Fruit fly (Drosophila melanogaster) whole organism, adult: ENCODE measurements around the gene CG8750.

Experiments used
- CG11617 ChIP-seq: fragments of 200-800 bp; sonication (Bioruptor generic); optimal IDR thresholded peaks from 2 replicates; lab custom pipeline; 2017; ENCODE audit warnings: mild to moderate bottlenecking, missing biosample characterization, missing genetic modification reagents, missing genetic modification characterization
- CG12768 ChIP-seq: fragments of 200-800 bp; sonication (Bioruptor generic); optimal IDR thresholded peaks from 2 replicates; lab custom pipeline; 2017; ENCODE audit warnings: missing biosample characterization, missing genetic modification characterization, mild to moderate bottlenecking, moderate library complexity, missing genetic modification reagents
- CG14711 ChIP-seq: fragments of 200-800 bp; sonication (Bioruptor generic); optimal IDR thresholded peaks from 2 replicates; lab custom pipeline; 2018; ENCODE audit warnings: missing biosample characterization, mild to moderate bottlenecking, missing genetic modification characterization, moderate library complexity
- CG1620 ChIP-seq: fragments of 200-800 bp; sonication (Bioruptor generic); optimal IDR thresholded peaks from 2 replicates; lab custom pipeline; 2016; ENCODE audit warnings: missing biosample characterization, missing genetic modification characterization
- CG33017 ChIP-seq: fragments of 200-800 bp; sonication (Bioruptor generic); optimal IDR thresholded peaks from 2 replicates; lab custom pipeline; 2018; ENCODE audit warnings: missing biosample characterization, mild to moderate bottlenecking, missing genetic modification characterization, moderate library complexity
- CG5204 ChIP-seq: fragments of 200-800 bp; sonication (Bioruptor generic); optimal IDR thresholded peaks from 2 replicates; lab custom pipeline; 2016; ENCODE audit warnings: missing biosample characterization, missing genetic modification characterization
- CG7045 ChIP-seq: fragments of 200-800 bp; sonication (Bioruptor generic); optimal IDR thresholded peaks from 2 replicates; lab custom pipeline; 2017; ENCODE audit warnings: missing biosample characterization, mild to moderate bottlenecking, missing genetic modification characterization
- CG7101 ChIP-seq: fragments of 200-800 bp; sonication (Bioruptor generic); optimal IDR thresholded peaks from 2 replicates; lab custom pipeline; 2018; ENCODE audit warnings: missing biosample characterization, mild to moderate bottlenecking, missing genetic modification characterization, moderate library complexity
- Clk ChIP-seq: fragments of 200-800 bp; sonication (Bioruptor generic); optimal IDR thresholded peaks from 2 replicates; lab custom pipeline; 2017; ENCODE audit warnings: missing biosample characterization, missing genetic modification characterization
- Crg-1 ChIP-seq: fragments of 200-800 bp; sonication (Bioruptor generic); optimal IDR thresholded peaks from 2 replicates; lab custom pipeline; 2016; ENCODE audit warnings: missing biosample characterization, missing genetic modification characterization
- Hr96 ChIP-seq: fragments of 200-800 bp; sonication (Bioruptor generic); optimal IDR thresholded peaks from 2 replicates; lab custom pipeline; 2016; ENCODE audit warnings: missing biosample characterization, missing genetic modification characterization
- Mnt ChIP-seq: fragments of 200-800 bp; sonication (Bioruptor generic); optimal IDR thresholded peaks from 2 replicates; lab custom pipeline; 2016; ENCODE audit warnings: missing biosample characterization, mild to moderate bottlenecking, missing genetic modification characterization
- bab1 ChIP-seq: fragments of 200-800 bp; sonication (Bioruptor generic); optimal IDR thresholded peaks from 3 replicates; lab custom pipeline; 2019; ENCODE audit warnings: missing biosample characterization, mild to moderate bottlenecking, missing genetic modification characterization, moderate library complexity
- cic ChIP-seq: fragments of 200-800 bp; sonication (Bioruptor generic); optimal IDR thresholded peaks from 2 replicates; lab custom pipeline; 2017; ENCODE audit warnings: missing biosample characterization, mild to moderate bottlenecking, missing genetic modification characterization, moderate library complexity
- cnc ChIP-seq, 2 experiments: fragments of >200 bp; optimal IDR thresholded peaks; 2 replicates each; lab custom pipeline; 2017
- kay ChIP-seq: fragments of 200-800 bp; sonication (Bioruptor generic); peaks from one replicate; lab custom pipeline; 2016; ENCODE audit warnings: missing biosample characterization, missing genetic modification characterization, borderline replicate concordance
- ovo ChIP-seq: fragments of 200-800 bp; sonication (Bioruptor generic); optimal IDR thresholded peaks from 2 replicates; lab custom pipeline; 2016; ENCODE audit warnings: missing biosample characterization, missing genetic modification characterization
- pad ChIP-seq: fragments of 200-800 bp; sonication (Bioruptor generic); optimal IDR thresholded peaks from 3 replicates; lab custom pipeline; 2017; ENCODE audit warnings: missing biosample characterization, missing genetic modification characterization, mild to moderate bottlenecking, moderate library complexity, missing genetic modification reagents
- tj ChIP-seq: fragments of 200-800 bp; sonication (Bioruptor generic); optimal IDR thresholded peaks from 3 replicates; lab custom pipeline; 2017; ENCODE audit warnings: missing biosample characterization, mild to moderate bottlenecking, missing genetic modification characterization, moderate library complexity
- toe ChIP-seq: fragments of 200-800 bp; sonication (Bioruptor generic); optimal IDR thresholded peaks from 2 replicates; lab custom pipeline; 2016; ENCODE audit warnings: missing biosample characterization, missing genetic modification characterization

CG8750 gene

DNA sequence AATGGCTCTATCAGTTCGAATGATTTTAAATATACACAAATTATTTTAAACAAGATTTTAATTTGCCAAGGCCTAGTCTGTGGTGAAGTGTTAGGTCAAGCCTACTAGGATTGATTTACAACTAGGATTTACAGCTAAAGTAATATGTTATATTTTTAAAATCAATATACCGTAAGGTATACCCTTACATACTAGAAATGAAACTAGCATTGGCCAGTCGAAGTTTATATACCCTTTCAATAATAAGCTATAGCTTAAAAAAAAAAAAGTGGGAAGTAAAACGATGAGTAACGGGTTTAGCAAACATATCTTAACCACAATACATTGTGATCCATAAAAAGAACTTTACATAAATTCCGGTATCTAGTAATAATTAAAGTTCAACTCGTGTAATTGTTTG, at the start of gene CG8750:
Gene CG8750 (minus strand): TSS at position 101 of the 400 bp plus-strand sequence.
- TF ChIP-seq cic (GFP tag; lab: Kevin White, UChicago): no peak
- no peak for TF ChIP-seq ovo (GFP tag; lab: Kevin White, UChicago)
- no peak for TF ChIP-seq CG7045 (GFP tag; lab: Kevin White, UChicago)
- TF ChIP-seq CG11617 (GFP tag; lab: Kevin White, UChicago): no peak
- no peak for TF ChIP-seq CG1620 (GFP tag; lab: Kevin White, UChicago)
- TF ChIP-seq CG5204 (GFP tag; lab: Kevin White, UChicago): no peak
- TF ChIP-seq CG7101: no peak
- TF ChIP-seq cnc (optimal IDR thresholded peaks at IDR 0.05; lab: Kevin White, UChicago): no peak
- no peak for TF ChIP-seq CG12768 (GFP tag; lab: Kevin White, UChicago)
- no peak for TF ChIP-seq Mnt
- no peak for TF ChIP-seq toe (GFP tag; lab: Kevin White, UChicago)
- no peak for TF ChIP-seq Hr96 (GFP tag; lab: Kevin White, UChicago)
- no peak for TF ChIP-seq bab1 (GFP tag; lab: Kevin White, UChicago)
- TF ChIP-seq CG33017 (tag; lab: Kevin White, UChicago): no peak
- TF ChIP-seq Crg-1 (GFP tag; lab: Kevin White, UChicago): no peak
- TF ChIP-seq Clk (GFP tag; lab: Kevin White, UChicago): no peak

DNA sequence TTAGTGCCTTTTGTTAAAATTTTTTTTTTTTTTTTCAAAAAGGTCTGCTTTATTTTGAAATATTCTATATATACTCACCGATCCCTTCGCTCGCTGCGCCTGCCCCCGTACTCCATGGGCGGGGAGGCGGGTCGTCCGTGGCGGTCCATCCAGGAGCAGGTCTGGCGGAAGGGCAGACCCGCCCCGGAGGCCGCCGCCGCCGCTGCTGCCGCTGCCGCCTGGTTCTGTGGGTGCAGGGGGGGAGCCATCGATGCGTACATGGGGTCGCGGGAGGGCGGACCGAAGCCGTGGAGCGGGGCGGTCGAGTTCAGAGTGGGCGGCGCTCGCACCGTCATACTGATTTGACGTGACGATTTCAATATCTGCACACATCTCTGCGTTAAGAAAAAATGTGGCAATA, 44.3 kb upstream of the CG8750 start:
- TF ChIP-seq CG14711 (no peak), bab1 (GFP tag; lab: Kevin White, UChicago) (no peak), CG1620 (GFP tag; lab: Kevin White, UChicago) (no peak), ovo (GFP tag; lab: Kevin White, UChicago) (no peak), Crg-1 (GFP tag; lab: Kevin White, UChicago) (no peak), tj (no peak), Clk (GFP tag; lab: Kevin White, UChicago) (no peak), cic (GFP tag; lab: Kevin White, UChicago) (no peak), CG5204 (GFP tag; lab: Kevin White, UChicago) (no peak)

- TF ChIP-seq CG12768 (GFP tag; lab: Kevin White, UChicago) (no peak), tj (no peak)
Measured at dm6 chr3L:13884460-13885056, 41.7 kb upstream of the CG8750 start.

DNA sequence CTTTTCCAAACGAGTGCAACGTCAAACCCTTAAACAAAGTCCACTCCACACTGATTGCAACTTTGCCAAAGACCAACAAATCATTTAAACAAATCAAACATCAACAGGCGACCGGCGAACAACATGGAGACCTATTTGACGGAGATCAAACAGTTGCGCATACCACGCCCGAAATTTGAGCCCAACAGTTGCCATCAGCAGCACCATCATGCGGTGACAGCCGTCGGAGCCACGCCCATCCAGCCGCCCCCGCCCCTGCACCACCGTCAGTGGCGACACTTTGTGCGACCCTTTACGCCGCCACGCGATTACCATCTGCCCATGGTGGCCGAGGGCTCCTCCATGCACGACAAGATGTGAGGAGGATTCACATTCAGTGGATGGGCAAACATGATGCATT, 39.7 kb upstream of the CG8750 start:
- TF ChIP-seq Mnt (no peak), CG14711 (no peak), cnc (optimal IDR thresholded peaks at IDR 0.05; lab: Kevin White, UChicago) (no peak), ovo (GFP tag; lab: Kevin White, UChicago) (no peak), tj (no peak), cic (GFP tag; lab: Kevin White, UChicago) (no peak), bab1 (GFP tag; lab: Kevin White, UChicago) (no peak), CG1620 (GFP tag; lab: Kevin White, UChicago) (no peak), CG7101 (no peak), Hr96 (GFP tag; lab: Kevin White, UChicago) (no peak), toe (GFP tag; lab: Kevin White, UChicago) (no peak), Clk (GFP tag; lab: Kevin White, UChicago) (no peak), pad (GFP tag; lab: Kevin White, UChicago) (no peak), CG5204 (GFP tag; lab: Kevin White, UChicago) (no peak), kay (GFP tag; lab: Kevin White, UChicago) (no peak), CG7045 (GFP tag; lab: Kevin White, UChicago) (no peak), CG33017 (tag; lab: Kevin White, UChicago) (no peak), CG11617 (GFP tag; lab: Kevin White, UChicago) (no peak)

- no peak for TF ChIP-seq CG33017 (tag; lab: Kevin White, UChicago)
- TF ChIP-seq cnc (optimal IDR thresholded peaks at IDR 0.05; lab: Kevin White, UChicago): no peak
- TF ChIP-seq bab1 (GFP tag; lab: Kevin White, UChicago): no peak
- no peak for TF ChIP-seq cic (GFP tag; lab: Kevin White, UChicago)
- no peak for TF ChIP-seq Crg-1 (GFP tag; lab: Kevin White, UChicago)
- no peak for TF ChIP-seq pad (GFP tag; lab: Kevin White, UChicago)
- TF ChIP-seq ovo (GFP tag; lab: Kevin White, UChicago): no peak
Measured at dm6 chr3L:13881555-13881954, 38.7 kb upstream of the CG8750 start.

DNA sequence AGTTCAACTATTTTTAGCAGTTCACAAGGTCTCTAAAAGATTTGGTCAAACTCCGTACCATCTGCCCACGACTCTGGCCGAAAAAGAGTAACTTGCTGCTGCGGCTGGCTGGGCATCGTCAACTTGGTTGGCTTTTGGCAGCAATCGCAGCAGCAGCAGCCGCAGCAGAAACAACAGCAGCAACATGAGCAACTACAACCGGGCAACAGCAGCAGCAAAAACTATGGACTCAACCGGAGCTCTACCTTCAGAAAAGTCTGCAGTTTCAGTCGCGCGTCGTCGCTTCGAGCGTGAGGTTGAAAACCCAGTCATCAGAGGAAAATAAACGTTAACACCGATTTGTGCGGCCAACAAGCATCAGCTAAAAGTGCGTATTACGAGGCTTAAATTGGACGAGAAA, 35.9 kb upstream of the CG8750 start, which contains the start of gene CG13737:
Gene CG13737 (plus strand): TSS at position 266 of the 400 bp plus-strand sequence.
- TF ChIP-seq kay (GFP tag; lab: Kevin White, UChicago): no peak
- no peak for TF ChIP-seq CG11617 (GFP tag; lab: Kevin White, UChicago)
- TF ChIP-seq Mnt: no peak
- TF ChIP-seq CG12768 (GFP tag; lab: Kevin White, UChicago): no peak
- TF ChIP-seq CG14711: no peak
- TF ChIP-seq Hr96 (GFP tag; lab: Kevin White, UChicago): no peak
- TF ChIP-seq CG5204 (GFP tag; lab: Kevin White, UChicago): no peak
- no peak for TF ChIP-seq CG33017 (tag; lab: Kevin White, UChicago)
- TF ChIP-seq ovo (GFP tag; lab: Kevin White, UChicago): no peak
- no peak for TF ChIP-seq toe (GFP tag; lab: Kevin White, UChicago)
- no peak for TF ChIP-seq tj
- no peak for TF ChIP-seq CG1620 (GFP tag; lab: Kevin White, UChicago)
- no peak for TF ChIP-seq CG7101
- no peak for TF ChIP-seq pad (GFP tag; lab: Kevin White, UChicago)
- no peak for TF ChIP-seq bab1 (GFP tag; lab: Kevin White, UChicago)
- TF ChIP-seq cic (GFP tag; lab: Kevin White, UChicago): no peak
- no peak for TF ChIP-seq cnc (optimal IDR thresholded peaks at IDR 0.05; lab: Kevin White, UChicago)
